Fruit fly (Drosophila melanogaster) whole organism, embryonic: ENCODE results near the gene lectin-37Db.

Experiments used
- Ada2b ChIP-seq: fragments of 200-800 bp; sonication (Bioruptor generic); IDR thresholded peaks from 2 replicates; pipeline ENCODE4 v1.3.6; 2022; ENCODE audit warnings: missing biosample characterization, missing genetic modification characterization
- Atf3 ChIP-seq: fragments of 200-800 bp; sonication (Bioruptor generic); optimal IDR thresholded peaks from 3 replicates; lab custom pipeline; 2016; ENCODE audit warnings: missing biosample characterization, missing genetic modification characterization
- Awh ChIP-seq: fragments of 200-800 bp; sonication (Bioruptor generic); IDR thresholded peaks from 2 replicates; pipeline ENCODE4, ENCODE4 v1.3.6; 2022; ENCODE audit warnings: missing biosample characterization, missing genetic modification characterization
- B-H1 ChIP-seq: fragments of 200-800 bp; sonication (Bioruptor generic); IDR thresholded peaks from 3 replicates; pipeline ENCODE4 v1.3.6; 2022; ENCODE audit warnings: missing biosample characterization, missing genetic modification characterization
- Bgb ChIP-seq: fragments of 200-800 bp; sonication (Bioruptor generic); IDR thresholded peaks from 2 replicates; pipeline ENCODE4 v1.3.6; 2022; ENCODE audit warnings: missing biosample characterization, missing genetic modification characterization; ENCODE audit not compliant: partially characterized antibody
- CG1024 ChIP-seq: fragments of 200-800 bp; sonication (Bioruptor generic); IDR thresholded peaks from 2 replicates; pipeline ENCODE4 v1.3.6; 2022; ENCODE audit warnings: missing biosample characterization, missing genetic modification characterization
- CG11085 ChIP-seq: fragments of 200-800 bp; sonication (Bioruptor generic); IDR thresholded peaks from 2 replicates; pipeline ENCODE4 v1.3.6; 2022; ENCODE audit warnings: missing biosample characterization, missing genetic modification characterization
- CG11398 ChIP-seq: fragments of 200-800 bp; sonication (Bioruptor generic); optimal IDR thresholded peaks from 2 replicates; lab custom pipeline; 2016; ENCODE audit warnings: missing biosample characterization, missing genetic modification characterization
- CG12104 ChIP-seq: fragments of 200-800 bp; sonication (Bioruptor generic); optimal IDR thresholded peaks from 3 replicates; lab custom pipeline; 2016; ENCODE audit warnings: missing biosample characterization, missing genetic modification characterization
- CG12659 ChIP-seq: fragments of 200-800 bp; sonication (Bioruptor generic); optimal IDR thresholded peaks from 3 replicates; lab custom pipeline; 2017; ENCODE audit warnings: mild to moderate bottlenecking, missing biosample characterization, missing genetic modification reagents, missing genetic modification characterization
- CG15011 ChIP-seq: fragments of 200-800 bp; sonication (Bioruptor generic); optimal IDR thresholded peaks from 3 replicates; lab custom pipeline; 2018; ENCODE audit warnings: missing biosample characterization, mild to moderate bottlenecking, missing genetic modification characterization
- CG17802 ChIP-seq: fragments of 200-800 bp; sonication (Bioruptor generic); optimal IDR thresholded peaks from 2 replicates; lab custom pipeline; 2018; ENCODE audit warnings: missing biosample characterization, mild to moderate bottlenecking, missing genetic modification characterization, moderate library complexity
- CG1792 ChIP-seq: fragments of 200-800 bp; sonication (Bioruptor generic); optimal IDR thresholded peaks from 2 replicates; lab custom pipeline; 2016; ENCODE audit warnings: missing biosample characterization, missing genetic modification characterization
- CG2129 ChIP-seq: fragments of 200-800 bp; sonication (Bioruptor generic); IDR thresholded peaks from 2 replicates; pipeline ENCODE4 v1.3.6; 2022; ENCODE audit warnings: missing biosample characterization, missing genetic modification characterization; ENCODE audit not compliant: partially characterized antibody
- CG2202 ChIP-seq: fragments of 200-800 bp; sonication (Bioruptor generic); optimal IDR thresholded peaks from 2 replicates; lab custom pipeline; 2018; ENCODE audit warnings: missing biosample characterization, mild to moderate bottlenecking, missing genetic modification characterization
- CG3281 ChIP-seq: fragments of 200-800 bp; sonication (Bioruptor generic); optimal IDR thresholded peaks from 3 replicates; lab custom pipeline; 2017; ENCODE audit warnings: missing biosample characterization, mild to moderate bottlenecking, missing genetic modification characterization
- CG4707 ChIP-seq: fragments of 200-800 bp; sonication (Bioruptor generic); optimal IDR thresholded peaks from 2 replicates; lab custom pipeline; 2018; ENCODE audit warnings: missing biosample characterization, mild to moderate bottlenecking, missing genetic modification characterization, moderate library complexity
- CG5180 ChIP-seq: fragments of 200-800 bp; sonication (Bioruptor generic); optimal IDR thresholded peaks from 3 replicates; lab custom pipeline; 2017; ENCODE audit warnings: missing biosample characterization, missing genetic modification characterization, mild to moderate bottlenecking, moderate library complexity, missing genetic modification reagents
- CG6272 ChIP-seq: fragments of 200-800 bp; sonication (Bioruptor generic); IDR thresholded peaks from 2 replicates; pipeline ENCODE4 v1.3.6; 2022; ENCODE audit warnings: missing biosample characterization, missing genetic modification characterization
- CkIIα-i1 ChIP-seq: fragments of 200-800 bp; sonication (Bioruptor generic); IDR thresholded peaks from 2 replicates; pipeline ENCODE4 v1.3.6; 2022; ENCODE audit warnings: missing biosample characterization, missing genetic modification characterization
- CoRest ChIP-seq: fragments of 200-800 bp; sonication (Bioruptor generic); optimal IDR thresholded peaks from 3 replicates; lab custom pipeline; 2018; ENCODE audit warnings: missing biosample characterization, mild to moderate bottlenecking, missing genetic modification characterization, moderate library complexity
- Doc3 ChIP-seq: fragments of 200-800 bp; sonication (Bioruptor generic); IDR thresholded peaks from 3 replicates; pipeline ENCODE4 v1.3.6; 2022; ENCODE audit warnings: missing biosample characterization, missing genetic modification characterization; ENCODE audit not compliant: partially characterized antibody
- Gug ChIP-seq: fragments of 200-800 bp; sonication (Bioruptor generic); IDR thresholded peaks from 4 replicates; pipeline ENCODE4 v1.3.6; 2022; ENCODE audit warnings: missing biosample characterization, missing genetic modification characterization
- Hand ChIP-seq: fragments of 200-800 bp; sonication (Bioruptor generic); optimal IDR thresholded peaks from 2 replicates; lab custom pipeline; 2017; ENCODE audit warnings: mild to moderate bottlenecking, missing biosample characterization, missing genetic modification reagents, missing genetic modification characterization
- Mes4 ChIP-seq: fragments of 200-800 bp; sonication (Bioruptor generic); optimal IDR thresholded peaks from 2 replicates; lab custom pipeline; 2016; ENCODE audit warnings: missing biosample characterization, missing genetic modification characterization
- Myb ChIP-seq: fragments of 200-800 bp; sonication (Bioruptor generic); optimal IDR thresholded peaks from 2 replicates; lab custom pipeline; 2016; ENCODE audit warnings: missing biosample characterization, missing genetic modification characterization
- Nf-YB ChIP-seq: fragments of 200-800 bp; sonication (Bioruptor generic); optimal IDR thresholded peaks from 3 replicates; lab custom pipeline; 2019; ENCODE audit warnings: missing biosample characterization, mild to moderate bottlenecking, missing genetic modification characterization, moderate library complexity
- Spps ChIP-seq: fragments of 200-800 bp; sonication (Bioruptor generic); optimal IDR thresholded peaks from 2 replicates; lab custom pipeline; 2018; ENCODE audit warnings: missing biosample characterization, mild to moderate bottlenecking, missing genetic modification characterization
- Taf1 ChIP-seq: fragments of 200-800 bp; sonication (Bioruptor generic); IDR thresholded peaks from 2 replicates; pipeline ENCODE4 v1.3.6; 2022; ENCODE audit warnings: missing biosample characterization, missing genetic modification characterization
- ato ChIP-seq: fragments of 200-800 bp; sonication (Bioruptor generic); IDR thresholded peaks from 2 replicates; pipeline ENCODE4 v1.3.6; 2022; ENCODE audit warnings: missing biosample characterization, missing genetic modification characterization; ENCODE audit not compliant: partially characterized antibody
- bowl ChIP-seq: fragments of 200-800 bp; sonication (Bioruptor generic); IDR thresholded peaks from 2 replicates; pipeline ENCODE4 v1.3.6; 2022; ENCODE audit warnings: missing biosample characterization, missing genetic modification characterization
- ci ChIP-seq: fragments of 200-800 bp; sonication (Bioruptor generic); IDR thresholded peaks from 3 replicates; pipeline ENCODE4 v1.3.6; 2022; ENCODE audit warnings: missing biosample characterization, missing genetic modification characterization
- da ChIP-seq: fragments of 200-800 bp; sonication (Bioruptor generic); optimal IDR thresholded peaks from 2 replicates; lab custom pipeline; 2016; ENCODE audit warnings: missing biosample characterization, missing genetic modification characterization
- dati ChIP-seq: fragments of 200-800 bp; sonication (Bioruptor generic); IDR thresholded peaks from 2 replicates; pipeline ENCODE4 v1.3.6; 2022; ENCODE audit warnings: missing biosample characterization, missing genetic modification characterization
- dm ChIP-seq: fragments of 200-800 bp; sonication (Bioruptor generic); optimal IDR thresholded peaks from 3 replicates; lab custom pipeline; 2016; ENCODE audit warnings: missing biosample characterization, missing genetic modification characterization
- fd3F ChIP-seq: fragments of 200-800 bp; sonication (Bioruptor generic); optimal IDR thresholded peaks from 2 replicates; lab custom pipeline; 2018; ENCODE audit warnings: missing biosample characterization, mild to moderate bottlenecking, missing genetic modification characterization, moderate library complexity
- hth ChIP-seq: fragments of >200 bp; optimal IDR thresholded peaks from 2 replicates; lab custom pipeline; 2017; ENCODE audit warnings: inconsistent platforms
- mld ChIP-seq: fragments of 200-800 bp; sonication (Bioruptor generic); IDR thresholded peaks from 3 replicates; pipeline ENCODE4 v1.3.6; 2022; ENCODE audit warnings: missing biosample characterization, missing genetic modification characterization; ENCODE audit not compliant: partially characterized antibody
- org-1 ChIP-seq: fragments of 200-800 bp; sonication (Bioruptor generic); optimal IDR thresholded peaks from 2 replicates; lab custom pipeline; 2017; ENCODE audit warnings: missing biosample characterization, missing genetic modification characterization
- peb ChIP-seq: fragments of 200-800 bp; sonication (Bioruptor generic); IDR thresholded peaks from 2 replicates; pipeline ENCODE4 v1.3.6; 2022; ENCODE audit warnings: missing biosample characterization, missing genetic modification characterization
- pita ChIP-seq: fragments of 200-800 bp; sonication (Bioruptor generic); optimal IDR thresholded peaks from 2 replicates; lab custom pipeline; 2017; ENCODE audit warnings: missing biosample characterization, mild to moderate bottlenecking, missing genetic modification characterization
- prd ChIP-seq, 3 experiments: fragments of >200 bp in 2 of 3; fragments of 200-800 bp in 1 of 3; sonication (Bioruptor generic) in 1 of 3; optimal IDR thresholded peaks in 2 of 3; IDR thresholded peaks in 1 of 3; 2 replicates in 2 of 3; 3 replicates in 1 of 3; pipeline versions ENCODE4 v1.3.6 to Lab custom; 2017 to 2022; ENCODE audit warnings: missing biosample characterization in 1 of 3, missing genetic modification characterization in 1 of 3
- ranshi ChIP-seq: fragments of 200-800 bp; sonication (Bioruptor generic); IDR thresholded peaks from 2 replicates; pipeline ENCODE4 v1.3.6; 2022; ENCODE audit warnings: missing biosample characterization, missing genetic modification characterization
- sens ChIP-seq: fragments of 200-800 bp; sonication (Bioruptor generic); peaks from one replicate; lab custom pipeline; 2016; ENCODE audit warnings: missing biosample characterization, missing genetic modification characterization
- seq ChIP-seq: fragments of 200-800 bp; sonication (Bioruptor generic); IDR thresholded peaks from 2 replicates; pipeline ENCODE4 v1.3.6; 2022; ENCODE audit warnings: missing biosample characterization, missing genetic modification characterization
- sisA ChIP-seq: fragments of 200-800 bp; sonication (Bioruptor generic); IDR thresholded peaks from 2 replicates; pipeline ENCODE4 v1.3.6; 2022; ENCODE audit warnings: missing biosample characterization, missing genetic modification characterization
- tx ChIP-seq: fragments of 200-800 bp; sonication (Bioruptor generic); optimal IDR thresholded peaks from 2 replicates; lab custom pipeline; 2016; ENCODE audit warnings: missing biosample characterization, missing genetic modification characterization
- wek ChIP-seq: fragments of 200-800 bp; sonication (Bioruptor generic); optimal IDR thresholded peaks from 3 replicates; lab custom pipeline; 2018; ENCODE audit warnings: missing biosample characterization, mild to moderate bottlenecking, missing genetic modification characterization, moderate library complexity
- zf30C ChIP-seq: fragments of 200-800 bp; sonication (Bioruptor generic); optimal IDR thresholded peaks from 3 replicates; lab custom pipeline; 2018; ENCODE audit warnings: missing biosample characterization, mild to moderate bottlenecking, missing genetic modification characterization

The lectin-37Db gene

DNA sequence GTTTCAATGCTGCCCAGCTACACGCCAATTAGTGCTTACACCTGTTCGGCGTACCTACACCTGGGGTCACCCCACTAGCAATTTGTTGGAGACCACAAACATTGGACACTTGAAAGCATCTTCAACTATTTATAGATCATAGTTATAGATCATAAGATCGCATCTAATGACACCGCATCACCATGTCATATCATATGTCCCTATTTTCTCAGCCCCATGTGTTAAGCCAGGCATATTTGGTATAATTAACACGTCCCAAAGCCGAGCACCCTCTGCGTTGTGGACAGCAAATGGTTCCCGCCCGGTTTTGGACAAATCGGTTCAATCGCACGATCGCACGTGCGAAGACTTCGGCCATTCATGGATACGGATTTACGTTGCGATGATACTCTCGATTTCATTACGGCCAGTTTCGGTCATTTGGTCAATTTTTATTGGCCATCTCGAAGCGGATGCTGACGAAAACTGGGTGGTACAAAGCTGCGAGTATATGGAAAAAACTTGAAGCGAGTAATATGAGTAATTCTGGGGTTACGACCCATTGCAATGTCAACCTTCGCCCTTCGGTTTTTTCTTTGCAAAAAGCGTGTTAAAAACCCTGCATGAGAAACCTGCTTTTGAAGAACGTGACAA lies 20.8 kb downstream of the lectin-37Db start (continued):
- TF ChIP-seq dati (GFP tag; lab: Robert Waterston, UW) (no peak; the same call in 1 of the 2 replicates), Bgb (GFP tag; lab: Robert Waterston, UW) (no peak), CG12104 (GFP tag; lab: Kevin White, UChicago) (no peak), CG11398 (GFP tag; lab: Kevin White, UChicago) (peak; percentile 71), tx (GFP tag; lab: Kevin White, UChicago) (peak; percentile 53), CG17802 (tag; lab: Kevin White, UChicago) (peak; percentile 6), Doc3 (GFP tag; lab: Robert Waterston, UW) (no peak), CG1792 (GFP tag; lab: Kevin White, UChicago) (peak; percentile 31), CG5180 (GFP tag; lab: Kevin White, UChicago) (peak; percentile 37), Myb (peak; percentile 43), mld (GFP tag; lab: Robert Waterston, UW) (no peak), ato (GFP tag; lab: Robert Waterston, UW) (no peak), hth (lab: Kevin White, UChicago) (no peak), CG2202 (tag; lab: Kevin White, UChicago) (peak; percentile 15), CG2129 (no peak), Atf3 (GFP tag; lab: Kevin White, UChicago) (peak; percentile 58), ranshi (peak; percentile 93), seq (peak; percentile 89), org-1 (GFP tag; lab: Kevin White, UChicago) (peak; percentile 91), ci (GFP tag; lab: Robert Waterston, UW) (peak; percentile 97), CG15011 (GFP tag; lab: Kevin White, UChicago) (peak; percentile 50), CG4707 (GFP tag; lab: Kevin White, UChicago) (peak; percentile 89), peb (GFP tag; lab: Robert Waterston, UW) (peak; percentile 21; the same call in 1 of the 2 replicates), da (peak; percentile 73), B-H1 (GFP tag; lab: Robert Waterston, UW) (peak; percentile 43; the same call in 2 of the 3 replicates), prd (optimal IDR thresholded peaks at IDR 0.05; lab: Kevin White, UChicago) (no peak), prd (GFP tag; IDR thresholded peaks at IDR 0.05; lab: Robert Waterston, UW) (peak; percentile 72), pita (GFP tag; lab: Kevin White, UChicago) (no peak), Mes4 (peak; percentile 57), dm (peak; percentile 25), Ada2b (GFP tag; lab: Robert Waterston, UW) (peak; percentile 94), sisA (GFP tag; lab: Robert Waterston, UW) (peak; percentile 73), bowl (GFP tag; lab: Robert Waterston, UW) (peak; percentile 52; the same call in 1 of the 2 replicates), zf30C (GFP tag; lab: Kevin White, UChicago) (no peak), sens (GFP tag; lab: Kevin White, UChicago) (peak; percentile 91), CoRest (tag; lab: Kevin White, UChicago) (peak; percentile 93), CG11085 (GFP tag; lab: Robert Waterston, UW) (no peak), CG1024 (GFP tag; lab: Robert Waterston, UW) (peak; percentile 83), Nf-YB (peak; percentile 40), CkIIα-i1 (GFP tag; lab: Robert Waterston, UW) (no peak), Spps (tag; lab: Kevin White, UChicago) (no peak), Taf1 (GFP tag; lab: Robert Waterston, UW) (peak; percentile 30; the same call in 1 of the 2 replicates), CG3281 (GFP tag; lab: Kevin White, UChicago) (peak; percentile 65), Gug (GFP tag; lab: Robert Waterston, UW) (0 out of 4 replicates have a peak, but pooled peaks have one; percentile 23), wek (GFP tag; lab: Kevin White, UChicago) (peak; percentile 64), Awh (GFP tag; lab: Robert Waterston, UW) (peak; percentile 88), CG6272 (GFP tag; lab: Robert Waterston, UW) (peak; percentile 44; the same call in 1 of the 2 replicates), Hand (GFP tag; lab: Kevin White, UChicago) (no peak), fd3F (GFP tag; lab: Kevin White, UChicago) (peak; percentile 88), CG12659 (GFP tag; lab: Kevin White, UChicago) (peak; percentile 62)
